Fruit fly (Drosophila melanogaster) whole organism, embryonic: ENCODE results near the gene CG3198.

Experiments
- CG10366 ChIP-seq: fragments of 200-800 bp; sonication (Bioruptor generic); IDR thresholded peaks from 2 replicates; pipeline ENCODE4 v1.3.6; 2022; ENCODE audit warnings: missing biosample characterization, missing genetic modification characterization
- CG11560 ChIP-seq: fragments of 200-800 bp; sonication (Bioruptor generic); IDR thresholded peaks from 3 replicates; pipeline ENCODE4 v1.3.6; 2022; ENCODE audit warnings: missing biosample characterization, missing genetic modification characterization
- CG12744 ChIP-seq: fragments of 200-800 bp; sonication (Bioruptor generic); optimal IDR thresholded peaks from 2 replicates; lab custom pipeline; 2016; ENCODE audit warnings: missing biosample characterization, missing genetic modification characterization
- CG13894 ChIP-seq: fragments of 200-800 bp; sonication (Bioruptor generic); optimal IDR thresholded peaks from 3 replicates; lab custom pipeline; 2018; ENCODE audit warnings: missing biosample characterization, mild to moderate bottlenecking, missing genetic modification characterization, moderate library complexity
- CG15011 ChIP-seq: fragments of 200-800 bp; sonication (Bioruptor generic); optimal IDR thresholded peaks from 3 replicates; lab custom pipeline; 2018; ENCODE audit warnings: missing biosample characterization, mild to moderate bottlenecking, missing genetic modification characterization
- CG16813 ChIP-seq: fragments of 200-800 bp; sonication (Bioruptor generic); IDR thresholded peaks from 3 replicates; pipeline ENCODE4 v1.3.6; 2022; ENCODE audit warnings: missing biosample characterization, missing genetic modification characterization; ENCODE audit not compliant: partially characterized antibody
- CG17385 ChIP-seq: fragments of 200-800 bp; sonication (Bioruptor generic); optimal IDR thresholded peaks from 3 replicates; lab custom pipeline; 2018; ENCODE audit warnings: missing biosample characterization, mild to moderate bottlenecking, missing genetic modification characterization
- CG18011 ChIP-seq: fragments of 200-800 bp; sonication (Bioruptor generic); optimal IDR thresholded peaks from 2 replicates; lab custom pipeline; 2017; ENCODE audit warnings: missing biosample characterization, missing genetic modification characterization, mild to moderate bottlenecking, moderate library complexity, missing genotype
- CG2712 ChIP-seq: fragments of 200-800 bp; optimal IDR thresholded peaks from 3 replicates; lab custom pipeline; 2019; ENCODE audit warnings: missing biosample characterization, mild to moderate bottlenecking, missing genetic modification characterization, moderate library complexity
- CG34376 ChIP-seq: fragments of 200-800 bp; sonication (Bioruptor generic); optimal IDR thresholded peaks from 2 replicates; lab custom pipeline; 2018; ENCODE audit warnings: missing biosample characterization, mild to moderate bottlenecking, missing genetic modification characterization
- CG34422 ChIP-seq: fragments of 200-800 bp; sonication (Bioruptor generic); IDR thresholded peaks from 3 replicates; pipeline ENCODE4 v1.3.6; 2022; ENCODE audit warnings: missing biosample characterization, missing genetic modification characterization
- CG42726 ChIP-seq: fragments of 200-800 bp; sonication (Bioruptor generic); IDR thresholded peaks from 2 replicates; pipeline ENCODE4 v1.3.6; 2022; ENCODE audit warnings: missing biosample characterization, missing genetic modification characterization; ENCODE audit not compliant: partially characterized antibody
- CG4328 ChIP-seq: fragments of 200-800 bp; sonication (Bioruptor generic); optimal IDR thresholded peaks from 3 replicates; lab custom pipeline; 2017; ENCODE audit warnings: missing biosample characterization, missing genetic modification reagents, missing genetic modification characterization
- CG4730 ChIP-seq: fragments of 200-800 bp; sonication (Bioruptor generic); IDR thresholded peaks from 2 replicates; pipeline ENCODE4 v1.3.6; 2022; ENCODE audit warnings: missing biosample characterization, missing genetic modification characterization
- CG6765 ChIP-seq: fragments of 200-800 bp; sonication (Bioruptor generic); optimal IDR thresholded peaks from 3 replicates; lab custom pipeline; 2017; ENCODE audit warnings: missing biosample characterization, mild to moderate bottlenecking, missing genetic modification characterization
- CG6791 ChIP-seq: fragments of 200-800 bp; sonication (Bioruptor generic); IDR thresholded peaks from 3 replicates; pipeline ENCODE4 v1.3.6; 2022; ENCODE audit warnings: missing biosample characterization, missing genetic modification characterization; ENCODE audit not compliant: partially characterized antibody
- CG7963 ChIP-seq: fragments of 200-800 bp; sonication (Bioruptor generic); IDR thresholded peaks from 3 replicates; pipeline ENCODE4 v1.3.6; 2022; ENCODE audit warnings: missing biosample characterization, missing genetic modification characterization; ENCODE audit not compliant: partially characterized antibody
- CG9932 ChIP-seq: fragments of 200-800 bp; sonication (Bioruptor generic); IDR thresholded peaks from 2 replicates; pipeline ENCODE4 v1.3.6; 2022; ENCODE audit warnings: missing biosample characterization, missing genetic modification characterization
- Doc3 ChIP-seq: fragments of 200-800 bp; sonication (Bioruptor generic); IDR thresholded peaks from 3 replicates; pipeline ENCODE4 v1.3.6; 2022; ENCODE audit warnings: missing biosample characterization, missing genetic modification characterization; ENCODE audit not compliant: partially characterized antibody
- Drgx ChIP-seq: fragments of 200-800 bp; sonication (Bioruptor generic); IDR thresholded peaks from 2 replicates; pipeline ENCODE4 v1.3.6; 2022; ENCODE audit warnings: missing biosample characterization, missing genetic modification characterization
- E2f1 ChIP-seq: fragments of 200-800 bp; sonication (Bioruptor generic); IDR thresholded peaks from 2 replicates; pipeline ENCODE4 v1.3.6; 2022; ENCODE audit warnings: missing biosample characterization, missing genetic modification characterization
- HmgD ChIP-seq: fragments of 200-800 bp; sonication (Bioruptor generic); optimal IDR thresholded peaks from 3 replicates; lab custom pipeline; 2016; ENCODE audit warnings: missing biosample characterization, missing genetic modification characterization
- HmgZ ChIP-seq: fragments of 200-800 bp; sonication (Bioruptor generic); optimal IDR thresholded peaks from 2 replicates; lab custom pipeline; 2018; ENCODE audit warnings: missing biosample characterization, mild to moderate bottlenecking, missing genetic modification characterization
- Lim3 ChIP-seq: fragments of 200-800 bp; sonication (Bioruptor generic); IDR thresholded peaks from 2 replicates; pipeline ENCODE4 v1.3.6; 2022; ENCODE audit warnings: missing biosample characterization, missing genetic modification characterization
- Poxn ChIP-seq: fragments of 200-800 bp; sonication (Bioruptor generic); IDR thresholded peaks from 2 replicates; pipeline ENCODE4 v1.3.6; 2022; ENCODE audit warnings: missing biosample characterization, missing genetic modification characterization
- Rx ChIP-seq: fragments of 200-800 bp; sonication (Bioruptor generic); IDR thresholded peaks from 2 replicates; pipeline ENCODE4 v1.3.6; 2022; ENCODE audit warnings: missing biosample characterization, missing genetic modification characterization
- Sry-δ ChIP-seq: fragments of 200-800 bp; sonication (Bioruptor generic); optimal IDR thresholded peaks from 2 replicates; lab custom pipeline; 2016; ENCODE audit warnings: missing biosample characterization, missing genetic modification characterization
- Stat92E ChIP-seq, 3 experiments: fragments of >200 bp in 2 of 3; fragments of 200-800 bp in 1 of 3; sonication (Bioruptor generic) in 1 of 3; optimal IDR thresholded peaks; 2 replicates each; lab custom pipeline; 2017 to 2019; ENCODE audit warnings: missing biosample characterization in 3 of 3, missing genetic modification characterization in 3 of 3, mild to moderate bottlenecking in 1 of 3, moderate library complexity in 1 of 3
- Tbp ChIP-seq: fragments of >200 bp; optimal IDR thresholded peaks from 2 replicates; lab custom pipeline; 2018; ENCODE audit warnings: missing biosample characterization, missing genetic modification characterization
- Vsx1 ChIP-seq: fragments of 200-800 bp; sonication (Bioruptor generic); optimal IDR thresholded peaks from 2 replicates; lab custom pipeline; 2017; ENCODE audit warnings: missing biosample characterization, mild to moderate bottlenecking, missing genetic modification characterization, missing genetic modification reagents
- bbx ChIP-seq: fragments of 200-800 bp; sonication (Bioruptor generic); IDR thresholded peaks from 2 replicates; pipeline ENCODE4 v1.3.6; 2022; ENCODE audit warnings: missing biosample characterization, missing genetic modification characterization; ENCODE audit not compliant: partially characterized antibody
- caup ChIP-seq: fragments of 200-800 bp; sonication (Bioruptor generic); optimal IDR thresholded peaks from 3 replicates; lab custom pipeline; 2017; ENCODE audit warnings: missing biosample characterization, mild to moderate bottlenecking, missing genetic modification characterization, moderate library complexity; ENCODE audit not compliant: severe bottlenecking
- chinmo ChIP-seq: fragments of 200-800 bp; sonication (Bioruptor generic); IDR thresholded peaks from 4 replicates; pipeline ENCODE4 v1.3.6; 2022; ENCODE audit warnings: missing biosample characterization, missing genetic modification characterization; ENCODE audit not compliant: partially characterized antibody
- crc ChIP-seq: fragments of 200-800 bp; sonication (Bioruptor generic); optimal IDR thresholded peaks from 2 replicates; lab custom pipeline; 2016; ENCODE audit warnings: missing biosample characterization, missing genetic modification characterization
- dimm ChIP-seq: fragments of 200-800 bp; sonication (Bioruptor generic); IDR thresholded peaks from 2 replicates; pipeline ENCODE4 v1.3.6; 2022; ENCODE audit warnings: missing biosample characterization, missing genetic modification characterization
- disco-r ChIP-seq: fragments of 200-800 bp; sonication (Bioruptor generic); optimal IDR thresholded peaks from 2 replicates; lab custom pipeline; 2016; ENCODE audit warnings: missing biosample characterization, missing genetic modification characterization
- en ChIP-seq: fragments of 200-800 bp; sonication (Bioruptor generic); optimal IDR thresholded peaks from 2 replicates; lab custom pipeline; 2016; ENCODE audit warnings: missing biosample characterization, missing genetic modification characterization
- hbn ChIP-seq: fragments of 200-800 bp; sonication (Bioruptor generic); IDR thresholded peaks from 2 replicates; pipeline ENCODE4 v1.3.6; 2022; ENCODE audit warnings: missing biosample characterization, missing genetic modification characterization; ENCODE audit not compliant: partially characterized antibody
- inv ChIP-seq: fragments of 200-800 bp; sonication (Bioruptor generic); IDR thresholded peaks from 2 replicates; pipeline ENCODE4 v1.3.6; 2022; ENCODE audit warnings: missing biosample characterization, missing genetic modification characterization; ENCODE audit not compliant: partially characterized antibody
- maf-S ChIP-seq: fragments of 200-800 bp; sonication (Bioruptor generic); optimal IDR thresholded peaks from 2 replicates; lab custom pipeline; 2016; ENCODE audit warnings: missing biosample characterization, missing genetic modification characterization
- mam ChIP-seq: fragments of 200-800 bp; sonication (Bioruptor generic); optimal IDR thresholded peaks from 3 replicates; lab custom pipeline; 2016; ENCODE audit warnings: missing biosample characterization, missing genetic modification characterization
- pzg ChIP-seq: fragments of 200-800 bp; sonication (Bioruptor generic); optimal IDR thresholded peaks from 3 replicates; lab custom pipeline; 2018; ENCODE audit warnings: missing biosample characterization, mild to moderate bottlenecking, missing genetic modification characterization, moderate library complexity
- scrt ChIP-seq: fragments of 200-800 bp; sonication (Bioruptor generic); optimal IDR thresholded peaks from 2 replicates; lab custom pipeline; 2018; ENCODE audit warnings: missing biosample characterization, mild to moderate bottlenecking, missing genetic modification characterization, moderate library complexity
- stwl ChIP-seq: fragments of 200-800 bp; sonication (Bioruptor generic); optimal IDR thresholded peaks from 3 replicates; lab custom pipeline; 2018; ENCODE audit warnings: missing biosample characterization, mild to moderate bottlenecking, missing genetic modification characterization, moderate library complexity
- tna ChIP-seq: fragments of 200-800 bp; sonication (Bioruptor generic); IDR thresholded peaks from 2 replicates; pipeline ENCODE4 v1.3.6; 2022; ENCODE audit warnings: missing biosample characterization, missing genetic modification characterization; ENCODE audit not compliant: partially characterized antibody
- tx ChIP-seq: fragments of 200-800 bp; sonication (Bioruptor generic); optimal IDR thresholded peaks from 2 replicates; lab custom pipeline; 2016; ENCODE audit warnings: missing biosample characterization, missing genetic modification characterization
- zen2 ChIP-seq: fragments of 200-800 bp; sonication (Bioruptor generic); IDR thresholded peaks from 3 replicates; pipeline ENCODE4 v1.3.6; 2022; ENCODE audit warnings: missing biosample characterization, missing genetic modification characterization; ENCODE audit not compliant: partially characterized antibody

Gene CG3198

DNA sequence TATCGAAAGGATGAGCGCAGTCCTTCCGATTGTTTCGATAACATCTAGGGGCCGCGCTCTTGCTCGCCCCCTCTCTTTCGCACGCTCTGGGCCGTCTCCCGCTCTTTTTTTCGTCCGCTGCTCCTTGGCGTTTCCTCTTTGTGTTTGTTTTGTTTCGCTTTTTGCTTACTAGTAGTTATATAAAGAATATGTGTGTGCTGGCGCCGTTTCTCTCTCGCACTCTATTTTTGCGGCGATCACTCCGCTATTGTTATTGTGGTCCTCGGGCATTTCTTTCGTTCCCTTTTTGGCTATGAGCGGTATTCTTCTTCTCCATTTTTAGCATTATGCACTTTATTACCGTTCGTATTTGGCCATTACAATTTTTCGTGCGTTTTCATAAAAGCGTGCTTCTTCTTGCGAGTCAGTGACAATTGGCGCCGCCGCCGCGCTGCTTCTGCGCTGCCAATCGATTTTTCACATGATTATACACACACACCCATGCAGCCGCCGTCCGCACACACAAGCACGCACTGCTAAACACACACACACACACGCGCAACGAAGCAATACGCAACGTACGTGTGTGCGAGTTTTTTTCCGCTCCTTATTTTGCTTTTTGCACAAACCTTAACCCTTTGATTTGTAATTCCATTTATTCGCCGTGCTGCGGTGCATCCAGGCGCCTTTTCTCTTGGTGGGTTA, 20.5 kb upstream of the CG3198 start (continued):
- no peak for TF ChIP-seq CG15011 (GFP tag; lab: Kevin White, UChicago)
- no peak for TF ChIP-seq mam
- no peak for TF ChIP-seq Tbp (GFP tag; lab: Kevin White, UChicago)
- no peak for TF ChIP-seq CG2712
- TF ChIP-seq HmgZ (tag; lab: Kevin White, UChicago) = peak; percentile 24
- no peak for TF ChIP-seq disco-r
- no peak for TF ChIP-seq E2f1 (GFP tag; lab: Robert Waterston, UW)
- no peak for TF ChIP-seq CG11560
- no peak for TF ChIP-seq CG9932 (GFP tag; lab: Robert Waterston, UW)
- no peak for TF ChIP-seq CG12744
- no peak for TF ChIP-seq CG16813 (GFP tag; lab: Robert Waterston, UW)
- no peak for TF ChIP-seq Stat92E (GFP tag; optimal IDR thresholded peaks at IDR 0.05; lab: Kevin White, UChicago)
- TF ChIP-seq CG6791 = no peak
- peak; percentile 30 for TF ChIP-seq CG4328
- TF ChIP-seq caup (GFP tag; lab: Kevin White, UChicago) = no peak
- TF ChIP-seq CG42726 (GFP tag; lab: Robert Waterston, UW) = no peak
- TF ChIP-seq Drgx (GFP tag; lab: Robert Waterston, UW) = no peak
- TF ChIP-seq scrt = no peak
- TF ChIP-seq Rx = no peak
- no peak for TF ChIP-seq CG4730 (GFP tag; lab: Robert Waterston, UW)
- no peak for TF ChIP-seq maf-S
- TF ChIP-seq CG18011 (GFP tag; lab: Kevin White, UChicago) = no peak
- no peak for TF ChIP-seq CG13894 (tag; lab: Kevin White, UChicago)
- peak; percentile 95 for TF ChIP-seq CG17385 (GFP tag; lab: Kevin White, UChicago)
- TF ChIP-seq crc (GFP tag; lab: Kevin White, UChicago) = no peak
- TF ChIP-seq Poxn (GFP tag; lab: Robert Waterston, UW) = no peak
- TF ChIP-seq chinmo (GFP tag; lab: Robert Waterston, UW) = peak; percentile 43; the same call in 1 of the 4 replicates
- no peak for TF ChIP-seq HmgD (GFP tag; lab: Kevin White, UChicago)
- peak; percentile 44 for TF ChIP-seq CG34376 (GFP tag; lab: Kevin White, UChicago)
- no peak for TF ChIP-seq CG6765 (GFP tag; lab: Kevin White, UChicago)

dm6 chrX:6688620-6689400, 15.0 kb upstream of the CG3198 start, which contains the start of gene CG3184:
Gene CG3184, minus strand, starts transcription at chrX:6688774.
- TF ChIP-seq crc (GFP tag; lab: Kevin White, UChicago) (no peak), Vsx1 (no peak), en (GFP tag; lab: Kevin White, UChicago) (no peak), CG7963 (GFP tag; lab: Robert Waterston, UW) (peak; percentile 61; the same call in 1 of the 3 replicates), zen2 (GFP tag; lab: Robert Waterston, UW) (0 out of 3 replicates have a peak, but pooled peaks have one; percentile 24), Doc3 (0 out of 3 replicates have a peak, but pooled peaks have one; percentile 33), dimm (no peak), CG16813 (GFP tag; lab: Robert Waterston, UW) (peak; percentile 45; the same call in 2 of the 3 replicates), tx (GFP tag; lab: Kevin White, UChicago) (no peak), hbn (peak; percentile 40; the same call in 1 of the 2 replicates), pzg (GFP tag; lab: Kevin White, UChicago) (peak; percentile 2), CG34422 (GFP tag; lab: Robert Waterston, UW) (no peak), bbx (GFP tag; lab: Robert Waterston, UW) (peak; percentile 57), CG6791 (peak; percentile 71), Sry-δ (GFP tag; lab: Kevin White, UChicago) (peak; percentile 23), inv (GFP tag; lab: Robert Waterston, UW) (0 out of 2 replicates have a peak, but pooled peaks have one; percentile 27), CG10366 (GFP tag; lab: Robert Waterston, UW) (no peak), tna (peak; percentile 49), Lim3 (GFP tag; lab: Robert Waterston, UW) (no peak), stwl (tag; lab: Kevin White, UChicago) (peak; percentile 30)
